Fruit fly (Drosophila melanogaster) whole organism, pupa: ENCODE data around the gene CG8289.

Experiments
- CG10348 ChIP-seq: fragments of 200-800 bp; sonication (Bioruptor generic); IDR thresholded peaks from 2 replicates; pipeline ENCODE4 v1.3.6; 2022; ENCODE audit warnings: missing biosample characterization, missing genetic modification characterization
- CG12605 ChIP-seq: fragments of 200-800 bp; sonication (Bioruptor generic); IDR thresholded peaks from 2 replicates; pipeline ENCODE4 v1.3.6; 2022; ENCODE audit warnings: missing biosample characterization, missing genetic modification characterization
- CG13204 ChIP-seq: fragments of 200-800 bp; sonication (Bioruptor generic); optimal IDR thresholded peaks from 2 replicates; lab custom pipeline; 2018; ENCODE audit warnings: missing biosample characterization, mild to moderate bottlenecking, missing genetic modification characterization, moderate library complexity
- CG14655 ChIP-seq: fragments of 200-800 bp; sonication (Bioruptor generic); optimal IDR thresholded peaks from 3 replicates; lab custom pipeline; 2017; ENCODE audit warnings: mild to moderate bottlenecking, missing biosample characterization, missing genetic modification reagents, missing genetic modification characterization
- CG15710 ChIP-seq: fragments of 200-800 bp; sonication (Bioruptor generic); optimal IDR thresholded peaks from 2 replicates; lab custom pipeline; 2018; ENCODE audit warnings: missing biosample characterization, mild to moderate bottlenecking, missing genetic modification characterization, moderate library complexity
- CG17806 ChIP-seq: fragments of 200-800 bp; sonication (Bioruptor generic); optimal IDR thresholded peaks from 2 replicates; lab custom pipeline; 2018; ENCODE audit warnings: missing biosample characterization, mild to moderate bottlenecking, missing genetic modification characterization, moderate library complexity
- CG32121 ChIP-seq: fragments of 200-800 bp; sonication (Bioruptor generic); IDR thresholded peaks from 2 replicates; pipeline ENCODE4 v1.3.6; 2022; ENCODE audit warnings: missing biosample characterization, missing genetic modification characterization
- CG34367 ChIP-seq: fragments of 200-800 bp; sonication (Bioruptor generic); optimal IDR thresholded peaks from 2 replicates; lab custom pipeline; 2018; ENCODE audit warnings: missing biosample characterization, mild to moderate bottlenecking, missing genetic modification characterization
- CG4496 ChIP-seq: fragments of 200-800 bp; sonication (Bioruptor generic); IDR thresholded peaks from 3 replicates; pipeline ENCODE4 v1.3.6; 2022; ENCODE audit warnings: missing biosample characterization, missing genetic modification characterization
- CG8159 ChIP-seq: fragments of 200-800 bp; sonication (Bioruptor generic); optimal IDR thresholded peaks from 3 replicates; lab custom pipeline; 2018; ENCODE audit warnings: missing biosample characterization, mild to moderate bottlenecking, missing genetic modification characterization, moderate library complexity
- CG8301 ChIP-seq: fragments of 200-800 bp; sonication (Bioruptor generic); optimal IDR thresholded peaks from 2 replicates; lab custom pipeline; 2018; ENCODE audit warnings: missing biosample characterization, mild to moderate bottlenecking, missing genetic modification characterization
- CG9948 ChIP-seq: fragments of 200-800 bp; sonication (Bioruptor generic); optimal IDR thresholded peaks from 2 replicates; lab custom pipeline; 2018; ENCODE audit warnings: missing biosample characterization, mild to moderate bottlenecking, missing genetic modification characterization, moderate library complexity
- D1 ChIP-seq: fragments of 200-800 bp; sonication (Bioruptor generic); optimal IDR thresholded peaks from 2 replicates; lab custom pipeline; 2018; ENCODE audit warnings: missing biosample characterization, mild to moderate bottlenecking, missing genetic modification characterization, moderate library complexity
- EcR ChIP-seq: fragments of 200-800 bp; sonication (Bioruptor generic); optimal IDR thresholded peaks from 3 replicates; lab custom pipeline; 2019; ENCODE audit warnings: missing biosample characterization, missing genetic modification characterization, mild to moderate bottlenecking, moderate library complexity, missing genetic modification reagents
- Ets98B ChIP-seq: fragments of 200-800 bp; sonication (Bioruptor generic); IDR thresholded peaks from 2 replicates; pipeline ENCODE4 v1.3.6; 2022; ENCODE audit warnings: missing biosample characterization, missing genetic modification characterization
- Pif1A ChIP-seq: fragments of 200-800 bp; sonication (Bioruptor generic); optimal IDR thresholded peaks from 3 replicates; lab custom pipeline; 2016; ENCODE audit warnings: missing biosample characterization, missing genetic modification characterization
- Pif1B ChIP-seq: fragments of 200-800 bp; sonication (Bioruptor generic); optimal IDR thresholded peaks from 3 replicates; lab custom pipeline; 2016; ENCODE audit warnings: missing biosample characterization, missing genetic modification characterization
- Snoo ChIP-seq: fragments of 200-800 bp; sonication (Bioruptor generic); optimal IDR thresholded peaks from 3 replicates; lab custom pipeline; 2017; ENCODE audit warnings: missing biosample characterization, mild to moderate bottlenecking, missing genetic modification characterization, inconsistent platforms
- fd96Ca ChIP-seq: fragments of 200-800 bp; sonication (Bioruptor generic); IDR thresholded peaks from 3 replicates; pipeline ENCODE4 v1.3.6; 2022; ENCODE audit warnings: missing biosample characterization, missing genetic modification characterization
- gl ChIP-seq: fragments of 200-800 bp; sonication (Bioruptor generic); optimal IDR thresholded peaks from 2 replicates; lab custom pipeline; 2018; ENCODE audit warnings: missing biosample characterization, mild to moderate bottlenecking, missing genetic modification characterization
- rn ChIP-seq: fragments of 200-800 bp; sonication (Bioruptor generic); IDR thresholded peaks from 2 replicates; pipeline ENCODE4 v1.3.6; 2022; ENCODE audit warnings: missing biosample characterization, missing genetic modification characterization

CG8289 gene

dm6 chrX:17627090-17627992 is 8.5 kb downstream of the CG8289 start, which contains the start of gene stas:
Gene stas, minus strand, starts transcription at chrX:17627895.
- peak; percentile 18 for TF ChIP-seq D1 (tag; lab: Kevin White, UChicago)
- TF ChIP-seq CG4496 (GFP tag; lab: Robert Waterston, UW) = no peak
- TF ChIP-seq rn = no peak
- TF ChIP-seq EcR (GFP tag; lab: Kevin White, UChicago) = peak; percentile 71
- TF ChIP-seq CG17806 (tag; lab: Kevin White, UChicago) = no peak

DNA sequence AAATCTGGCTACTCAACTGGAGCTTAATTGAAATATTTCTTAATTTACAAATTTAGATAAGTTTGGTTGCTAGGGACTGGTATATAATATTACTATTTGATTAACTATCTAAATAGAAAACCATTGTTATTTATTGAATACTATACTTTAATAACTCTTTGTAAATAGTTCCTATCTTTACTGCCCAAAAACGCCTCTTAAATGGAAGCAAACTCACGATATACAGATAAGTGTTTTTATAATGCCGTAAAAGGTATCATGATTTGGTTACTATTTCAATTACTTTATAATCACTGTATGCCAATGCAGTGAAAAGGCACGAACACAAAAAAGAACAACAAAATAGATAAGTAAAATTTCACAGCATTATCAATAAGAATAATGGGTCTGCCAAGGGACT is 10.0 kb downstream of the CG8289 start:
- TF ChIP-seq CG14655 (GFP tag; lab: Kevin White, UChicago) (no peak), rn (no peak), CG13204 (no peak), CG32121 (no peak), fd96Ca (no peak), Pif1A (no peak), Ets98B (GFP tag; lab: Robert Waterston, UW) (no peak), CG12605 (GFP tag; lab: Robert Waterston, UW) (no peak), CG34367 (tag; lab: Kevin White, UChicago) (no peak), Pif1B (no peak)

DNA sequence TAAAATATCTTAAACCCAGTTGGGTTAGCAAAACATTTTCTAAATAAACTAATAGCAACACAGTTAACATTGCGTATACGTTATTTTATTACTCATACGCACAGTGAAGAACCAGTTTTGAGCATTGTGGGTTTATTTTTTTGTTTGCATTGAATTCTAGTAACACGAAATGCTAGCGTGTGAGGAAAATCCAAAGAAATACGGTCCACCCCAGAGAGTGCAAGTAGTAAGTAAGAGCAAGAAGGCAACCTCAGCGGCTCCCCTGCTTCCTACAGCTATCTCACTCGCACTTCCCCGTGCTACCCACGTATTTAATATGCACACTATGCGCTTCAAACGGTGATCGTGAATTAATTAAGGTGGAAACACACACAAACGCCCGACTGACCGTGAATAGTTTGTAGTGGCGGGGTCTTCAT is 10.9 kb downstream of the CG8289 start:
- TF ChIP-seq CG8301 (tag; lab: Kevin White, UChicago) (peak; percentile 90), CG34367 (tag; lab: Kevin White, UChicago) (peak; percentile 73), CG4496 (GFP tag; lab: Robert Waterston, UW) (peak; percentile 91), CG8159 (peak; percentile 98), Ets98B (GFP tag; lab: Robert Waterston, UW) (peak; percentile 88), CG14655 (GFP tag; lab: Kevin White, UChicago) (peak; percentile 86), EcR (GFP tag; lab: Kevin White, UChicago) (no peak), CG10348 (peak; percentile 51), Pif1B (peak; percentile 91), rn (peak; percentile 52), Snoo (peak; percentile 93), CG17806 (tag; lab: Kevin White, UChicago) (peak; percentile 77), CG9948 (peak; percentile 72), CG13204 (no peak), D1 (tag; lab: Kevin White, UChicago) (peak; percentile 70), CG15710 (tag; lab: Kevin White, UChicago) (peak; percentile 83), CG32121 (peak; percentile 91), CG12605 (GFP tag; lab: Robert Waterston, UW) (peak; percentile 77), fd96Ca (peak; percentile 92), Pif1A (peak; percentile 94), gl (tag; lab: Kevin White, UChicago) (peak; percentile 50)

dm6 chrX:17624223-17624982 is 11.4 kb downstream of the CG8289 start:
- TF ChIP-seq EcR (GFP tag; lab: Kevin White, UChicago) (peak; percentile 49), Pif1B (no peak), CG13204 (no peak), CG8301 (tag; lab: Kevin White, UChicago) (no peak), fd96Ca (peak; percentile 34; the same call in 1 of the 3 replicates), CG34367 (tag; lab: Kevin White, UChicago) (no peak), D1 (tag; lab: Kevin White, UChicago) (no peak), Pif1A (no peak), CG9948 (no peak), CG32121 (no peak; the same call in 1 of the 2 replicates), rn (no peak), gl (tag; lab: Kevin White, UChicago) (no peak), CG4496 (GFP tag; lab: Robert Waterston, UW) (0 out of 3 replicates have a peak, but pooled peaks have one; percentile 22), CG8159 (no peak), Ets98B (GFP tag; lab: Robert Waterston, UW) (no peak), CG12605 (GFP tag; lab: Robert Waterston, UW) (no peak), Snoo (no peak), CG17806 (tag; lab: Kevin White, UChicago) (no peak), CG15710 (tag; lab: Kevin White, UChicago) (peak; percentile 11), CG14655 (GFP tag; lab: Kevin White, UChicago) (no peak), CG10348 (no peak)

dm6 chrX:17622187-17622586 is 13.7 kb downstream of the CG8289 start:
- no peak for TF ChIP-seq CG9948
- no peak for TF ChIP-seq CG12605 (GFP tag; lab: Robert Waterston, UW)
- no peak for TF ChIP-seq CG10348
- TF ChIP-seq CG13204 = no peak
- TF ChIP-seq Pif1B = no peak
- TF ChIP-seq CG17806 (tag; lab: Kevin White, UChicago) = no peak
- TF ChIP-seq CG32121 = no peak
- TF ChIP-seq D1 (tag; lab: Kevin White, UChicago) = no peak

DNA sequence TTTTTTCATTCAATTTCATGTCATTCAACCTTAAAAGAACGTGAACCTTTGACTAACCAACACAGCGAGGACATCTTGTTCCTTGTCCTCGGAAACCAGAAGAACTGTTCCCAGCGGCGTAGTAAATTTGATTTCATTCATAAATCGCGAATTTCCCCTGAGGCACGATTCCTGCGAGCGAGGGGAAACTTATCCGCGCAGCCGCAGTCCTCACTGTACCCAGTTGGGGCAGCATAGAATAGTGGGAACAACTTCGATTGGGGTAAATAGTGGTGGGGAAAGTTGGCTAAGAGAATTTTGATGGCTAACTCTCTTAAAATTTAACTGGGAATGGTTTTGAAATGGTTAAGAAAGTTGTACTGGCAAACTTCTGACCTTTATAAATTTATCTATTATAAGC is 24.4 kb downstream of the CG8289 start:
- TF ChIP-seq Pif1B (no peak), fd96Ca (no peak), gl (tag; lab: Kevin White, UChicago) (no peak), CG8159 (no peak), CG14655 (GFP tag; lab: Kevin White, UChicago) (no peak), EcR (GFP tag; lab: Kevin White, UChicago) (no peak), CG15710 (tag; lab: Kevin White, UChicago) (no peak), CG9948 (no peak), CG4496 (GFP tag; lab: Robert Waterston, UW) (no peak), CG13204 (no peak), CG17806 (tag; lab: Kevin White, UChicago) (no peak), Snoo (no peak), CG10348 (no peak), CG8301 (tag; lab: Kevin White, UChicago) (no peak)
